Worm (Caenorhabditis elegans): Measurements from ENCODE around the gene T12B5.15.

T12B5.15 gene

DNA sequence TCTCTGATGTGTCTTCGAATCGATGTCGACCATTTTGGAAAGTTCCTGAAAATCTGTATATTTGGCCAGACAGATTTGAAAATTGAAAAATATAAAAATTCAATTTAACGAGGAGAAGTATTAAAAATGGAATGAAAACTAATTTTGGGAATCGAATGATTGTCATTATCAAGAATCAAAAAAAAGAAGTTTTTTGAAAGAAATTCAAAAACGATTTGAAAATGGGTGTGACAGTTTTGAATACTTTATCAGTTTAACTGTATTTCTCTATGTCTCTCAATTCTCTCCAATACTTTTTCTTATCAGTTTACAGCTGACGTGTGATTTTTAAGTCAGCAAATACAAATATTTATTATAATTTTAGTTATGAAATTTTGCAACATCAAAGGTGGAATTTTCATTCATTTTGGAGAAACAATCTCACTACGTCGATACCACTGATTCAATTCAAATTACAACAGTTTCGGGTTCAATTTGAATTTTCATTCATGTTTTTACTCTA, 11.0 kb downstream of the T12B5.15 start, which contains the start of gene fbxa-59:
Gene fbxa-59 (minus strand): TSS at position 51 of the 502 bp plus-strand sequence.
- TF ChIP-seq unc-62 (GFP tag; optimal IDR thresholded peaks at IDR 0.05) (peak; percentile 67), nhr-80 (tag; optimal IDR thresholded peaks at IDR 0.05) (peak; percentile 55), atf-7 (tag; optimal IDR thresholded peaks at IDR 0.05) (no peak), Y67H2A.10 (GFP tag; conservative IDR thresholded peaks at IDR 0.05) (no peak), nhr-120 (GFP tag; IDR thresholded peaks at IDR 0.05) (no peak), let-607 (tag; optimal IDR thresholded peaks at IDR 0.05) (peak in 1 of 2 experiments; percentile 2), cebp-1 (GFP tag; IDR thresholded peaks at IDR 0.05) (peak; percentile 65; the same call in 1 of the 2 replicates), cebp-1 (tag; optimal IDR thresholded peaks at IDR 0.05) (peak; percentile 56)

DNA sequence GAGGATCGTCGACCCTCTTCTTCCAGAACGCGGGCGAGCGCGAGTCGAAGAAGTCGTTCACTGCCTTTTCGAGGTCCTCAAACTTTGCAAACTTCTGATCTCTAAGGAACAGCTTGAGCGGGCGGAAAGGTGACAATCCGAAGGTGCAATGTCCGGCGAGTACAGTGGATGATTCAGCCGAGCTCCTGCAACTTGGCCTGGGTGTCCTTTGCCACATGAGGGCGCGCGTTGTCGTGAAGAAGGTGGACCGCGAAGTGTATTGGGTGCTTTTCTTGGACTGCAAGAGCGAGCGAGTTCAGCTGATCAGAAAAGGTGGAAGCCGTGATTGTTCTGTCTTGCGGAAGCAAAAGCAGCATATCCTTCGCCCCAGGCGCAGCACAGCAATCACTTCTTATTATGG, 12.5 kb downstream of the T12B5.15 start:
- TF ChIP-seq F33H1.4 (GFP tag; IDR thresholded peaks at IDR 0.05) = no peak
- no peak for TF ChIP-seq aptf-2 (GFP tag; conservative IDR thresholded peaks at IDR 0.05)
- no peak for TF ChIP-seq ceh-100 (GFP tag; IDR thresholded peaks at IDR 0.05)
- TF ChIP-seq zfh-2 (GFP tag; conservative IDR thresholded peaks at IDR 0.05) = peak; percentile 64
- no peak for TF ChIP-seq lsl-1 (GFP tag; optimal IDR thresholded peaks at IDR 0.05)
- TF ChIP-seq T07F8.4 (tag; optimal IDR thresholded peaks at IDR 0.05) = no peak
- TF ChIP-seq efl-1 (GFP tag; optimal IDR thresholded peaks at IDR 0.05) = no peak

DNA sequence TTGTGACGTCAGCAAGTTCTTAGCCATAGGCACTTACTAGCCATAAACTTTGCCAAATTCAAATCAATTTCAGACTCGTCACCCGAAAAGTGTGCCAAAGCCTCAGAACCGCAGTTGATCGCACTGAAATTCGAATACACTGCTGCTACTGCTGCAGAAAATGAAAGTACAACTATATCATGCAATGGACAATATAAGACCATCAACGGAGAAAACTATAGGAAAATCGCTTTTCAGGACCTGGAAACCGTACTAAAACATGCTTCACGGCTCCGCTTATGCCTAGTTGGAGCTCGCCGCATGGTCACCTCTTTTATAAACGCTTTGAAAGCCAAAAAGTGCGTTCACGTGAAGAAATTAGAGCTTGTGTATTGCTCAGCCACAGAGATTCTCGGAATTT, 15.9 kb downstream of the T12B5.15 start, which contains the start of gene fbxa-22:
Gene fbxa-22 (plus strand): TSS at position 301 of the 400 bp plus-strand sequence.
- TF ChIP-seq cebp-2 (GFP tag; IDR thresholded peaks at IDR 0.05) = no peak
- TF ChIP-seq Y53F4B.3 (GFP tag; IDR thresholded peaks at IDR 0.05) = no peak
- no peak for TF ChIP-seq F22D6.2 (tag; optimal IDR thresholded peaks at IDR 0.05)
- TF ChIP-seq nhr-80 (tag; optimal IDR thresholded peaks at IDR 0.05) = no peak
- TF ChIP-seq F39B2.1 (GFP tag; IDR thresholded peaks at IDR 0.05) = no peak
- TF ChIP-seq B0035.1 (tag; optimal IDR thresholded peaks at IDR 0.05) = no peak
- no peak for TF ChIP-seq attf-6 (GFP tag; IDR thresholded peaks at IDR 0.05)
- TF ChIP-seq K11D2.4 (GFP tag; IDR thresholded peaks at IDR 0.05) = no peak
- no peak for TF ChIP-seq rpc-1 (optimal IDR thresholded peaks at IDR 0.05)
- TF ChIP-seq rpc-1 (tag; optimal IDR thresholded peaks at IDR 0.05) = no peak
- no peak for TF ChIP-seq K12H6.12 (tag; optimal IDR thresholded peaks at IDR 0.05)
- TF ChIP-seq madf-8 (GFP tag; conservative IDR thresholded peaks at IDR 0.05) = no peak
- no peak for TF ChIP-seq dox-1 (GFP tag; IDR thresholded peaks at IDR 0.05)
- TF ChIP-seq mxl-1 (tag; optimal IDR thresholded peaks at IDR 0.05) = no peak
- TF ChIP-seq let-607 (tag; optimal IDR thresholded peaks at IDR 0.05) = no peak
- no peak for TF ChIP-seq nfya-1 (tag; optimal IDR thresholded peaks at IDR 0.05; ENCODE audit: borderline replicate concordance, insufficient read depth)

DNA sequence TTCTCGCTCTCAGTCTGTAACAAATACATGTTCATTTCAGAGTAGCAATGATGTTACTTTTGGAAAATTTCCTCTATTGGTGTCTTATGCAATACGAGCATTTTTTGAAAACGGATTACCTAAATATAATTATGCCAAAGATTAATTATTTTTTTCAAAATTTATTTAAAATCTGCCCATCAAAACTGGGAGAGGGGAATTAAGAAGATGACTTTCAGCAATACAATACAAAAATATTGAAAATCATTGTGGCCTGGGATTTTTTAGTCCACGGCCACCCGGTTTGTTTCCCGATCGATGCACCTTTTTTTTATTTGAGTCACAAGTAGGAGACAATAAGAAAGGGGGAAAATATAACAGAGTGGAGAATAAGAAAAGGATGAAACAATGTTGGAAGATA, 16.5 kb downstream of the T12B5.15 start, which contains the start of gene fbxa-56:
Gene fbxa-56 (minus strand): TSS at position 101 of the 400 bp plus-strand sequence.
- TF ChIP-seq F22D6.2 (tag; optimal IDR thresholded peaks at IDR 0.05) (no peak), nhr-90 (tag; optimal IDR thresholded peaks at IDR 0.05) (no peak), F37B4.10 (GFP tag; IDR thresholded peaks at IDR 0.05) (no peak), nfyb-1 (GFP tag; IDR thresholded peaks at IDR 0.05) (no peak), dpff-1 (tag; optimal IDR thresholded peaks at IDR 0.05) (no peak), madf-3 (GFP tag; IDR thresholded peaks at IDR 0.05) (no peak), madf-10 (tag; optimal IDR thresholded peaks at IDR 0.05) (no peak), lin-26 (GFP tag; IDR thresholded peaks at IDR 0.05) (no peak), hlh-26 (GFP tag; conservative IDR thresholded peaks at IDR 0.05) (no peak), Y79H2A.3 (GFP tag; conservative IDR thresholded peaks at IDR 0.05) (no peak), B0035.1 (tag; optimal IDR thresholded peaks at IDR 0.05) (no peak), B0019.2 (GFP tag; conservative IDR thresholded peaks at IDR 0.05) (no peak), hsf-1 (GFP tag; IDR thresholded peaks at IDR 0.05) (no peak)

Data from whole organism, young adult.